Worm (Caenorhabditis elegans) whole organism, L2 larva: Measurements from ENCODE around the gene F17H10.1.

Source experiments
- mdl-1 ChIP-seq, 2 experiments: fragments of 150-350 bp in 1 of 2; sonication (generic microtip) in 1 of 2; optimal IDR thresholded peaks; 2 replicates each; lab custom pipeline; 2017; ENCODE audit warnings: missing biosample characterization in 2 of 2, missing genetic modification characterization in 2 of 2
- nhr-6 ChIP-seq: fragments of 150-350 bp; optimal IDR thresholded peaks from 2 replicates; lab custom pipeline; 2014; ENCODE audit warnings: missing biosample characterization, missing genetic modification characterization

DNA sequence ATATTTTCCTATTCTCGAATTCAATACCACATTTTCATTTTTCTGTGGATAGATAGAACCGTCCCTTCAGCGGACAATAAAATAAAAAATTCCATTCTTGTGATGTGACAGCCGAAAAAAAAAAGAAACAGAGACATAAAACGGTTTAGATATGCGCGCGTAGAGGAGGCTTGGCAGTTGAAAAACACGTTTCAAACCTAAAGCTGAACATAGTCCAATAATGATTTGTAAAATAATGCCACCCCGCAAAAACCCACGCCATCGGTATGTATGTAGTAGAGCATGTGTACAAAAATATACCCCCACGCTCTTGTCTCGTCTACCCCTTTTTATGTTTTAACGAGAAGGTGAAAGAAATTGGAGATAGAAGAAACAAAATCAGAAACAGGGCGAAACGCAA is 3.6 kb downstream of the F17H10.1 start:
- TF ChIP-seq nhr-6 (tag; lab: Kevin White, UChicago), result no peak
- TF ChIP-seq mdl-1 (tag; optimal IDR thresholded peaks at IDR 0.05; lab: Kevin White, UChicago), result no peak
